Worm (Caenorhabditis elegans) whole organism, L1 larva: ENCODE measurements around the gene pho-10.

Experiments
- C16A3.4 ChIP-seq: fragments of 150-350 bp; optimal IDR thresholded peaks from 2 replicates; lab custom pipeline; 2014; ENCODE audit warnings: missing biosample characterization, missing genetic modification characterization
- C34B4.2 ChIP-seq: sonication (generic microtip); optimal IDR thresholded peaks from 2 replicates; lab custom pipeline; 2017; ENCODE audit warnings: mild to moderate bottlenecking, missing genetic modification characterization, missing compliant biosample characterization
- F16B12.6 ChIP-seq: fragments of 150-350 bp; optimal IDR thresholded peaks from 2 replicates; lab custom pipeline; 2014; ENCODE audit warnings: missing biosample characterization, missing genetic modification characterization
- aha-1 ChIP-seq: fragments of 150-350 bp; optimal IDR thresholded peaks from 2 replicates; lab custom pipeline; 2014; ENCODE audit warnings: missing biosample characterization, missing genetic modification characterization
- ama-1 ChIP-seq: fragments of 150-350 bp; optimal IDR thresholded peaks from 2 replicates; lab custom pipeline; 2014
- blmp-1 ChIP-seq: fragments of 150-350 bp; optimal IDR thresholded peaks from 2 replicates; lab custom pipeline; 2014; ENCODE audit warnings: missing biosample characterization, missing genetic modification characterization
- ceh-63 ChIP-seq: fragments of 200-800 bp; sonication (Bioruptor generic); optimal IDR thresholded peaks from 2 replicates; lab custom pipeline; 2018; ENCODE audit warnings: mild to moderate bottlenecking, missing genetic modification characterization, missing compliant biosample characterization
- dpl-1 ChIP-seq, 3 experiments: fragments of 150-350 bp in 2 of 3; sonication (generic microtip) in 1 of 3; optimal IDR thresholded peaks; 2 replicates each; lab custom pipeline; 2014 to 2017; ENCODE audit warnings: missing biosample characterization in 3 of 3, missing genetic modification characterization in 3 of 3, missing genetic modification reagents in 3 of 3
- efl-1 ChIP-seq, 4 experiments: fragments of 150-350 bp; optimal IDR thresholded peaks in 3 of 4; peaks in 1 of 4; 1 replicate in 1 of 4; 2 replicates in 3 of 4; lab custom pipeline; 2014; ENCODE audit warnings: missing biosample characterization in 2 of 4, missing genetic modification characterization in 2 of 4, missing genetic modification reagents in 2 of 4
- ets-5 ChIP-seq: fragments of 200-800 bp; sonication (Bioruptor generic); IDR thresholded peaks from 2 replicates; pipeline ENCODE4 v1.3.6; 2022; ENCODE audit warnings: missing genetic modification characterization, missing compliant biosample characterization
- fkh-10 ChIP-seq: sonication (generic microtip); optimal IDR thresholded peaks from 2 replicates; lab custom pipeline; 2017; ENCODE audit warnings: missing biosample characterization, missing genetic modification reagents, missing genetic modification characterization
- fkh-4 ChIP-seq: sonication (generic microtip); optimal IDR thresholded peaks from 2 replicates; lab custom pipeline; 2016; ENCODE audit warnings: missing compliant biosample characterization, missing genetic modification characterization, borderline replicate concordance
- fkh-8 ChIP-seq: sonication (generic microtip); optimal IDR thresholded peaks from 2 replicates; lab custom pipeline; 2016; ENCODE audit warnings: mild to moderate bottlenecking, missing genetic modification characterization, missing compliant biosample characterization
- grh-1 ChIP-seq: fragments of 200-800 bp; sonication (Bioruptor generic); IDR thresholded peaks from 2 replicates; pipeline ENCODE4 v1.3.6; 2022; ENCODE audit warnings: missing genetic modification reagents, missing genetic modification characterization, missing compliant biosample characterization
- hlh-17 ChIP-seq: fragments of 200-800 bp; sonication (Bioruptor generic); optimal IDR thresholded peaks from 2 replicates; lab custom pipeline; 2018; ENCODE audit warnings: missing genetic modification characterization, mild to moderate bottlenecking, missing compliant biosample characterization, moderate library complexity, borderline replicate concordance
- hpl-2 ChIP-seq: fragments of 150-350 bp; optimal IDR thresholded peaks from 2 replicates; lab custom pipeline; 2014; ENCODE audit warnings: missing biosample characterization, missing genetic modification reagents, missing genetic modification characterization
- irx-1 ChIP-seq: sonication (generic microtip); optimal IDR thresholded peaks from 2 replicates; lab custom pipeline; 2016; ENCODE audit warnings: missing genetic modification characterization, missing compliant biosample characterization
- isw-1 ChIP-seq: fragments of 200-800 bp; sonication (Bioruptor generic); IDR thresholded peaks from 2 replicates; pipeline ENCODE4 v1.3.6; 2022; ENCODE audit warnings: missing genetic modification characterization, missing compliant biosample characterization
- lin-14 ChIP-seq: fragments of 200-800 bp; sonication (Bioruptor generic); optimal IDR thresholded peaks from 2 replicates; lab custom pipeline; 2018; ENCODE audit warnings: mild to moderate bottlenecking, missing genetic modification characterization, moderate library complexity, missing compliant biosample characterization
- lin-35 ChIP-seq, 2 experiments: fragments of 150-350 bp; optimal IDR thresholded peaks; 2 replicates each; lab custom pipeline; 2014; ENCODE audit warnings: missing biosample characterization in 2 of 2, missing genetic modification characterization in 2 of 2, missing genetic modification reagents in 2 of 2
- lsy-2 ChIP-seq, 2 experiments: fragments of 150-350 bp; optimal IDR thresholded peaks; 2 replicates each; lab custom pipeline; 2014; ENCODE audit warnings: missing biosample characterization in 2 of 2, missing genetic modification characterization in 2 of 2
- mab-9 ChIP-seq: fragments of 200-800 bp; sonication (Bioruptor generic); IDR thresholded peaks from 2 replicates; pipeline ENCODE4 v1.3.6; 2022; ENCODE audit warnings: missing genetic modification reagents, missing genetic modification characterization, missing compliant biosample characterization
- mdl-1 ChIP-seq, 2 experiments: fragments of 150-350 bp; optimal IDR thresholded peaks; 2 replicates each; lab custom pipeline; 2014 to 2017; ENCODE audit warnings: missing biosample characterization in 2 of 2, missing genetic modification characterization in 2 of 2, inconsistent platforms in 1 of 2
- nhr-12 ChIP-seq: sonication (generic microtip); optimal IDR thresholded peaks from 2 replicates; lab custom pipeline; 2017; ENCODE audit warnings: missing biosample characterization, missing genetic modification characterization
- nhr-19 ChIP-seq: fragments of 200-800 bp; sonication (Bioruptor generic); conservative IDR thresholded peaks from 2 replicates; pipeline ENCODE4 v1.3.6; 2022; ENCODE audit warnings: missing genetic modification characterization, missing compliant biosample characterization
- nhr-20 ChIP-seq: sonication (generic microtip); optimal IDR thresholded peaks from 2 replicates; lab custom pipeline; 2016; ENCODE audit warnings: mild to moderate bottlenecking, missing genetic modification characterization, missing compliant biosample characterization
- nhr-237 ChIP-seq: fragments of 150-350 bp; optimal IDR thresholded peaks from 2 replicates; lab custom pipeline; 2014; ENCODE audit warnings: missing biosample characterization, missing genetic modification characterization
- nhr-84 ChIP-seq: sonication (generic microtip); optimal IDR thresholded peaks from 2 replicates; lab custom pipeline; 2017; ENCODE audit warnings: missing biosample characterization, missing genetic modification characterization
- nhr-85 ChIP-seq: sonication (generic microtip); peaks from one replicate; lab custom pipeline; 2016; ENCODE audit warnings: missing genetic modification characterization, inconsistent platforms, missing compliant biosample characterization
- pax-3 ChIP-seq: fragments of 200-800 bp; sonication (Bioruptor generic); optimal IDR thresholded peaks from 2 replicates; lab custom pipeline; 2018; ENCODE audit warnings: mild to moderate bottlenecking, missing genetic modification characterization, moderate library complexity, missing compliant biosample characterization
- skn-1 ChIP-seq: fragments of 150-350 bp; optimal IDR thresholded peaks from 2 replicates; lab custom pipeline; 2014; ENCODE audit warnings: missing biosample characterization, missing genetic modification characterization
- snu-23 ChIP-seq: sonication (generic microtip); optimal IDR thresholded peaks from 2 replicates; lab custom pipeline; 2016; ENCODE audit warnings: missing genetic modification characterization, missing compliant biosample characterization
- sox-4 ChIP-seq: sonication (generic microtip); optimal IDR thresholded peaks from 2 replicates; lab custom pipeline; 2016; ENCODE audit warnings: missing genetic modification characterization, missing compliant biosample characterization
- sptf-1 ChIP-seq: fragments of 150-350 bp; optimal IDR thresholded peaks from 2 replicates; lab custom pipeline; 2014; ENCODE audit warnings: missing biosample characterization, missing genetic modification characterization
- tlp-1 ChIP-seq: fragments of 150-350 bp; optimal IDR thresholded peaks from 2 replicates; lab custom pipeline; 2014; ENCODE audit warnings: missing biosample characterization, missing genetic modification characterization
- unc-130 ChIP-seq: fragments of 150-350 bp; optimal IDR thresholded peaks from 2 replicates; lab custom pipeline; 2017; ENCODE audit warnings: missing biosample characterization, missing genetic modification characterization, inconsistent platforms
- unc-86 ChIP-seq: sonication (generic microtip); optimal IDR thresholded peaks from 2 replicates; lab custom pipeline; 2016; ENCODE audit warnings: missing genetic modification characterization, missing compliant biosample characterization
- zag-1 ChIP-seq: fragments of 150-350 bp; optimal IDR thresholded peaks from 2 replicates; lab custom pipeline; 2014; ENCODE audit warnings: missing biosample characterization, missing genetic modification characterization
- zip-4 ChIP-seq: fragments of 200-800 bp; sonication (Bioruptor generic); optimal IDR thresholded peaks from 2 replicates; lab custom pipeline; 2018; ENCODE audit warnings: mild to moderate bottlenecking, missing genetic modification characterization, moderate library complexity, missing compliant biosample characterization

The pho-10 gene

ce11 chrII:9891823-9892222 is 28.5 kb downstream of the pho-10 start:
- TF ChIP-seq C34B4.2 (no peak), zag-1 (tag; lab: Kevin White, UChicago) (no peak), snu-23 (GFP tag; lab: Kevin White, UChicago) (no peak), nhr-20 (tag; lab: Kevin White, UChicago) (no peak), efl-1 (optimal IDR thresholded peaks at IDR 0.05; lab: Kevin White, UChicago) (no peak), efl-1 (GFP tag; optimal IDR thresholded peaks at IDR 0.05 in 1 of 2; lab: Kevin White, UChicago) (peak in 1 of 2 experiments; percentile 90), F16B12.6 (tag; lab: Kevin White, UChicago) (no peak), fkh-10 (GFP tag; lab: Kevin White, UChicago) (no peak), nhr-19 (GFP tag; lab: Robert Waterston, UW) (no peak), unc-86 (tag; lab: Kevin White, UChicago) (no peak), mdl-1 (tag; optimal IDR thresholded peaks at IDR 0.05; lab: Kevin White, UChicago) (no peak), unc-130 (tag; lab: Kevin White, UChicago) (no peak), nhr-85 (tag; lab: Kevin White, UChicago) (peak; percentile 1), C16A3.4 (tag; lab: Kevin White, UChicago) (no peak), blmp-1 (tag; lab: Kevin White, UChicago) (no peak), fkh-4 (tag; lab: Kevin White, UChicago) (no peak), aha-1 (tag; lab: Kevin White, UChicago) (no peak)

- TF ChIP-seq dpl-1 (GFP tag; optimal IDR thresholded peaks at IDR 0.05; lab: Kevin White, UChicago), result no peak
- TF ChIP-seq blmp-1 (tag; lab: Kevin White, UChicago), result peak; percentile 74
- TF ChIP-seq efl-1 (optimal IDR thresholded peaks at IDR 0.05; lab: Kevin White, UChicago), result peak; percentile 5 to 23
- peak in 1 of 2 experiments; percentile 77 for TF ChIP-seq efl-1 (GFP tag; optimal IDR thresholded peaks at IDR 0.05 in 1 of 2; lab: Kevin White, UChicago)
- peak; percentile 59 for TF ChIP-seq lin-14
- peak in 1 of 2 experiments; percentile 39 for TF ChIP-seq lsy-2 (tag; optimal IDR thresholded peaks at IDR 0.05; lab: Kevin White, UChicago)
- TF ChIP-seq C16A3.4 (tag; lab: Kevin White, UChicago), result no peak
These were observed 29.2 kb downstream of the pho-10 start, which contains the start of gene vgln-1 for ce11 chrII:9891031-9891689. TSS of gene vgln-1 (minus strand) at chrII:9891081.

ce11 chrII:9888549-9888948 is 31.8 kb downstream of the pho-10 start:
- TF ChIP-seq grh-1, result no peak
- TF ChIP-seq pax-3 (tag; lab: Kevin White, UChicago), result no peak
- TF ChIP-seq efl-1 (optimal IDR thresholded peaks at IDR 0.05; lab: Kevin White, UChicago), result no peak
- TF ChIP-seq efl-1 (GFP tag; optimal IDR thresholded peaks at IDR 0.05 in 1 of 2; lab: Kevin White, UChicago), result no peak
- no peak for TF ChIP-seq nhr-237 (tag; lab: Kevin White, UChicago)
- TF ChIP-seq fkh-8 (tag; lab: Kevin White, UChicago), result no peak
- no peak for TF ChIP-seq hlh-17 (GFP tag; lab: Kevin White, UChicago)
- no peak for TF ChIP-seq mab-9
- TF ChIP-seq nhr-12 (tag; lab: Kevin White, UChicago), result no peak
- TF ChIP-seq ama-1 (lab: Kevin White, UChicago), result no peak

ce11 chrII:9886216-9886615 is 34.2 kb downstream of the pho-10 start, which contains the start of gene algn-8:
TSS of gene algn-8 (minus strand) at chrII:9886442.
- TF ChIP-seq mab-9 (no peak), isw-1 (GFP tag; lab: Robert Waterston, UW) (no peak), irx-1 (tag; lab: Kevin White, UChicago) (no peak), fkh-10 (GFP tag; lab: Kevin White, UChicago) (no peak), ceh-63 (GFP tag; lab: Kevin White, UChicago) (no peak), ets-5 (GFP tag; lab: Robert Waterston, UW) (no peak), dpl-1 (GFP tag; optimal IDR thresholded peaks at IDR 0.05; lab: Kevin White, UChicago) (no peak), ama-1 (lab: Kevin White, UChicago) (no peak), fkh-4 (tag; lab: Kevin White, UChicago) (no peak), skn-1 (tag; lab: Kevin White, UChicago) (no peak), sox-4 (tag; lab: Kevin White, UChicago) (no peak), sptf-1 (tag; lab: Kevin White, UChicago) (no peak), lin-35 (GFP tag; optimal IDR thresholded peaks at IDR 0.05; lab: Kevin White, UChicago) (no peak), zip-4 (GFP tag; lab: Kevin White, UChicago) (no peak), hpl-2 (GFP tag; lab: Kevin White, UChicago) (no peak), nhr-84 (tag; lab: Kevin White, UChicago) (no peak), hlh-17 (GFP tag; lab: Kevin White, UChicago) (no peak), tlp-1 (tag; lab: Kevin White, UChicago) (no peak)
